Worm (Caenorhabditis elegans): ENCODE data around the gene glb-13.

DNA sequence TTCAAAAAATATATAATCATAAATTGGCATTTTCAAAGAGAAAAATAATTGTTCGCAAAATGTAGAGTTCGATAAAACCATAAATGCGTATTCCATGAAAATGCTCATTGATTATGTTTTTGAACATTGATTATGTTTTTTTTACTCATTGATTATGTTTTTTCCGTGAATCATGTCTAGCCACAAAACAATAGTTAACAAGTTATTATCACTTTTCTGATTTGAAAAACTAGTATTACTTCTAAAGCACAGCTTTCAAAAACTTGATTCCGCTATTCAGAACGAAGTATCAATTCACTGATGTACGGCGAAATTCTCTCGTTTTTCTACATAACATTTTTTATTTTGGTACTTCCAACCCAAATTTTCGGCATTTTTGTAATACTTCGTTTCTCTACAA is 42.4 kb downstream of the glb-13 start, which contains the start of gene srd-48:
- no peak for TF ChIP-seq dpl-1 (GFP tag; optimal IDR thresholded peaks at IDR 0.05)
- no peak for TF ChIP-seq snpc-4 (GFP tag; optimal IDR thresholded peaks at IDR 0.05)
- TF ChIP-seq snpc-4 (tag; optimal IDR thresholded peaks at IDR 0.05), result no peak
- no peak for TF ChIP-seq madf-6 (GFP tag; IDR thresholded peaks at IDR 0.05)
- no peak for TF ChIP-seq nhr-80 (tag; optimal IDR thresholded peaks at IDR 0.05)
- no peak for TF ChIP-seq unc-130 (GFP tag; optimal IDR thresholded peaks at IDR 0.05)
- no peak for TF ChIP-seq F57A8.1 (GFP tag; optimal IDR thresholded peaks at IDR 0.05)
- TF ChIP-seq sea-2 (GFP tag; IDR thresholded peaks at IDR 0.05), result no peak
